Worm (Caenorhabditis elegans) whole organism, L1 larva: ENCODE data around the gene ceh-23.

Source experiments
- C04F5.9 ChIP-seq: sonication (generic microtip); optimal IDR thresholded peaks from 2 replicates; lab custom pipeline; 2016; ENCODE audit warnings: missing genetic modification characterization, missing compliant biosample characterization
- C34B4.2 ChIP-seq: sonication (generic microtip); optimal IDR thresholded peaks from 2 replicates; lab custom pipeline; 2017; ENCODE audit warnings: mild to moderate bottlenecking, missing genetic modification characterization, missing compliant biosample characterization
- F16B12.6 ChIP-seq: fragments of 150-350 bp; optimal IDR thresholded peaks from 2 replicates; lab custom pipeline; 2014; ENCODE audit warnings: missing biosample characterization, missing genetic modification characterization
- alr-1 ChIP-seq: fragments of 200-800 bp; sonication (Bioruptor generic); optimal IDR thresholded peaks from 2 replicates; lab custom pipeline; 2018; ENCODE audit warnings: borderline replicate concordance, mild to moderate bottlenecking, missing genetic modification characterization, missing compliant biosample characterization
- blmp-1 ChIP-seq: fragments of 150-350 bp; optimal IDR thresholded peaks from 2 replicates; lab custom pipeline; 2014; ENCODE audit warnings: missing biosample characterization, missing genetic modification characterization
- ceh-63 ChIP-seq: fragments of 200-800 bp; sonication (Bioruptor generic); optimal IDR thresholded peaks from 2 replicates; lab custom pipeline; 2018; ENCODE audit warnings: mild to moderate bottlenecking, missing genetic modification characterization, missing compliant biosample characterization
- ceh-8 ChIP-seq: fragments of 200-800 bp; sonication (Bioruptor generic); optimal IDR thresholded peaks from 2 replicates; lab custom pipeline; 2018; ENCODE audit warnings: mild to moderate bottlenecking, missing genetic modification characterization, moderate library complexity, missing compliant biosample characterization
- ceh-88 ChIP-seq: fragments of 200-800 bp; sonication (Bioruptor generic); IDR thresholded peaks from 2 replicates; pipeline ENCODE4 v1.3.6; 2022; ENCODE audit warnings: missing genetic modification characterization, missing compliant biosample characterization
- ceh-90 ChIP-seq: sonication (generic microtip); optimal IDR thresholded peaks from 2 replicates; lab custom pipeline; 2016; ENCODE audit warnings: missing genetic modification characterization, missing compliant biosample characterization
- dsc-1 ChIP-seq: sonication (generic microtip); optimal IDR thresholded peaks from 2 replicates; lab custom pipeline; 2016; ENCODE audit warnings: mild to moderate bottlenecking, missing genetic modification characterization, missing compliant biosample characterization
- efl-3 ChIP-seq: fragments of 200-800 bp; sonication (Bioruptor generic); optimal IDR thresholded peaks from 2 replicates; lab custom pipeline; 2018; ENCODE audit warnings: mild to moderate bottlenecking, missing genetic modification characterization, missing compliant biosample characterization
- elt-2 ChIP-seq: sonication (generic microtip); optimal IDR thresholded peaks from 2 replicates; lab custom pipeline; 2016; ENCODE audit warnings: missing genetic modification characterization, mild to moderate bottlenecking, inconsistent platforms, missing compliant biosample characterization, missing genetic modification reagents
- elt-3 ChIP-seq, 6 experiments: fragments of 150-350 bp in 1 of 6; sonication (generic microtip); optimal IDR thresholded peaks; 2 replicates each; lab custom pipeline; 2017 to 2018; ENCODE audit warnings: missing biosample characterization in 6 of 6, missing genetic modification characterization in 6 of 6, inconsistent platforms in 1 of 6
- fkh-4 ChIP-seq: sonication (generic microtip); optimal IDR thresholded peaks from 2 replicates; lab custom pipeline; 2016; ENCODE audit warnings: missing compliant biosample characterization, missing genetic modification characterization, borderline replicate concordance
- hlh-4 ChIP-seq: sonication (generic microtip); optimal IDR thresholded peaks from 2 replicates; lab custom pipeline; 2016; ENCODE audit warnings: mild to moderate bottlenecking, missing genetic modification characterization, missing compliant biosample characterization
- irx-1 ChIP-seq: sonication (generic microtip); optimal IDR thresholded peaks from 2 replicates; lab custom pipeline; 2016; ENCODE audit warnings: missing genetic modification characterization, missing compliant biosample characterization
- jun-1 ChIP-seq: fragments of 150-350 bp; optimal IDR thresholded peaks from 2 replicates; lab custom pipeline; 2014; ENCODE audit warnings: missing biosample characterization, missing genetic modification reagents, missing genetic modification characterization
- lin-15B ChIP-seq: fragments of 150-350 bp; sonication (generic microtip); optimal IDR thresholded peaks from 3 replicates; lab custom pipeline; 2014; ENCODE audit warnings: missing biosample characterization, missing genetic modification characterization
- lir-3 ChIP-seq: sonication (generic microtip); optimal IDR thresholded peaks from 2 replicates; lab custom pipeline; 2016; ENCODE audit warnings: mild to moderate bottlenecking, missing genetic modification characterization, moderate library complexity, missing compliant biosample characterization; ENCODE audit not compliant: poor library complexity
- lsy-2 ChIP-seq, 2 experiments: fragments of 150-350 bp; optimal IDR thresholded peaks; 2 replicates each; lab custom pipeline; 2014; ENCODE audit warnings: missing biosample characterization in 2 of 2, missing genetic modification characterization in 2 of 2
- mdl-1 ChIP-seq, 2 experiments: fragments of 150-350 bp; optimal IDR thresholded peaks; 2 replicates each; lab custom pipeline; 2014 to 2017; ENCODE audit warnings: missing biosample characterization in 2 of 2, missing genetic modification characterization in 2 of 2, inconsistent platforms in 1 of 2
- mef-2 ChIP-seq: fragments of 150-350 bp; optimal IDR thresholded peaks from 2 replicates; lab custom pipeline; 2014; ENCODE audit warnings: missing biosample characterization, missing genetic modification characterization
- nhr-28 ChIP-seq: fragments of 150-350 bp; optimal IDR thresholded peaks from 2 replicates; lab custom pipeline; 2014; ENCODE audit warnings: missing biosample characterization, missing genetic modification characterization
- nhr-71 ChIP-seq: sonication (generic microtip); optimal IDR thresholded peaks from 2 replicates; lab custom pipeline; 2016; ENCODE audit warnings: mild to moderate bottlenecking, missing genetic modification characterization, moderate library complexity, missing compliant biosample characterization
- nhr-84 ChIP-seq: sonication (generic microtip); optimal IDR thresholded peaks from 2 replicates; lab custom pipeline; 2017; ENCODE audit warnings: missing biosample characterization, missing genetic modification characterization
- nhr-90 ChIP-seq: sonication (generic microtip); optimal IDR thresholded peaks from 2 replicates; lab custom pipeline; 2016; ENCODE audit warnings: mild to moderate bottlenecking, missing genetic modification characterization, missing compliant biosample characterization; ENCODE audit not compliant: poor library complexity
- pqm-1 ChIP-seq: sonication (generic microtip); optimal IDR thresholded peaks from 3 replicates; lab custom pipeline; 2017; ENCODE audit warnings: missing biosample characterization, missing genetic modification characterization
- snpc-4 ChIP-seq: fragments of 150-350 bp; optimal IDR thresholded peaks from 2 replicates; lab custom pipeline; 2014; ENCODE audit warnings: missing biosample characterization, missing genetic modification characterization
- snu-23 ChIP-seq: sonication (generic microtip); optimal IDR thresholded peaks from 2 replicates; lab custom pipeline; 2016; ENCODE audit warnings: missing genetic modification characterization, missing compliant biosample characterization
- sox-4 ChIP-seq: sonication (generic microtip); optimal IDR thresholded peaks from 2 replicates; lab custom pipeline; 2016; ENCODE audit warnings: missing genetic modification characterization, missing compliant biosample characterization
- sptf-1 ChIP-seq: fragments of 150-350 bp; optimal IDR thresholded peaks from 2 replicates; lab custom pipeline; 2014; ENCODE audit warnings: missing biosample characterization, missing genetic modification characterization
- swsn-7 ChIP-seq: sonication (generic microtip); optimal IDR thresholded peaks from 2 replicates; lab custom pipeline; 2016; ENCODE audit warnings: missing genetic modification characterization, missing compliant biosample characterization
- unc-62 ChIP-seq: fragments of 150-350 bp; optimal IDR thresholded peaks from 2 replicates; lab custom pipeline; 2014; ENCODE audit warnings: missing biosample characterization, missing genetic modification reagents, missing genetic modification characterization
- unc-98 ChIP-seq: fragments of 200-800 bp; sonication (Bioruptor generic); IDR thresholded peaks from 2 replicates; pipeline ENCODE4 v1.3.6; 2022; ENCODE audit warnings: missing genetic modification characterization, missing compliant biosample characterization
- zag-1 ChIP-seq: fragments of 150-350 bp; optimal IDR thresholded peaks from 2 replicates; lab custom pipeline; 2014; ENCODE audit warnings: missing biosample characterization, missing genetic modification characterization
- zip-4 ChIP-seq: fragments of 200-800 bp; sonication (Bioruptor generic); optimal IDR thresholded peaks from 2 replicates; lab custom pipeline; 2018; ENCODE audit warnings: mild to moderate bottlenecking, missing genetic modification characterization, moderate library complexity, missing compliant biosample characterization
- ztf-11 ChIP-seq, 2 experiments: sonication (generic microtip); optimal IDR thresholded peaks; 2 replicates each; lab custom pipeline; 2016 to 2017; ENCODE audit warnings: missing genetic modification characterization in 2 of 2, missing biosample characterization in 1 of 2, missing compliant biosample characterization in 1 of 2

Gene ceh-23

ce11 chrIII:7880132-7880715 lies 40.8 kb downstream of the ceh-23 start (continued):
- TF ChIP-seq mef-2 (tag; lab: Kevin White, UChicago) = no peak
- TF ChIP-seq irx-1 (tag; lab: Kevin White, UChicago) = no peak
- TF ChIP-seq zip-4 (GFP tag; lab: Kevin White, UChicago) = no peak
- peak; percentile 46 for TF ChIP-seq nhr-71 (tag; lab: Kevin White, UChicago)
- no peak for TF ChIP-seq F16B12.6 (tag; lab: Kevin White, UChicago)
- no peak for TF ChIP-seq fkh-4 (tag; lab: Kevin White, UChicago)
- TF ChIP-seq pqm-1 (tag; lab: Kevin White, UChicago) = no peak
- peak in 1 of 2 experiments; percentile 54 for TF ChIP-seq lsy-2 (tag; optimal IDR thresholded peaks at IDR 0.05; lab: Kevin White, UChicago)

ce11 chrIII:7882900-7883299 lies 43.5 kb downstream of the ceh-23 start, which contains the start of gene ZK688.9:
ZK688.9 (minus strand) TSS chrIII:7883000.
- TF ChIP-seq snu-23 (GFP tag; lab: Kevin White, UChicago) = no peak
- no peak for TF ChIP-seq jun-1 (tag; lab: Kevin White, UChicago)
- TF ChIP-seq elt-2 (tag; lab: Kevin White, UChicago) = no peak
- no peak for TF ChIP-seq elt-3 (tag; optimal IDR thresholded peaks at IDR 0.05; lab: Kevin White, UChicago)
- TF ChIP-seq efl-3 (GFP tag; lab: Kevin White, UChicago) = no peak
- no peak for TF ChIP-seq dsc-1 (tag; lab: Kevin White, UChicago)
- TF ChIP-seq nhr-84 (tag; lab: Kevin White, UChicago) = no peak
- no peak for TF ChIP-seq swsn-7 (tag; lab: Kevin White, UChicago)
- no peak for TF ChIP-seq lin-15B (tag; lab: Kevin White, UChicago)
- TF ChIP-seq snpc-4 (tag; lab: Kevin White, UChicago) = no peak
- no peak for TF ChIP-seq hlh-4 (tag; lab: Kevin White, UChicago)
- TF ChIP-seq zag-1 = no peak

ce11 chrIII:7884863-7885262 lies 45.5 kb downstream of the ceh-23 start, which contains the start of gene ZK688.11:
ZK688.11 (minus strand) TSS chrIII:7884963.
- TF ChIP-seq lir-3 (tag; lab: Kevin White, UChicago) = no peak
- TF ChIP-seq mef-2 (tag; lab: Kevin White, UChicago) = no peak
- no peak for TF ChIP-seq elt-2 (tag; lab: Kevin White, UChicago)
- no peak for TF ChIP-seq snu-23 (GFP tag; lab: Kevin White, UChicago)
- no peak for TF ChIP-seq alr-1 (tag; lab: Kevin White, UChicago)
- TF ChIP-seq C34B4.2 (tag; lab: Kevin White, UChicago) = no peak
- TF ChIP-seq sptf-1 = no peak
- TF ChIP-seq blmp-1 (tag; lab: Kevin White, UChicago) = no peak
- TF ChIP-seq ztf-11 (tag; optimal IDR thresholded peaks at IDR 0.05; lab: Kevin White, UChicago) = no peak
- no peak for TF ChIP-seq ceh-88
- TF ChIP-seq ceh-90 (tag; lab: Kevin White, UChicago) = no peak
- TF ChIP-seq unc-62 = no peak
- no peak for TF ChIP-seq mdl-1 (tag; optimal IDR thresholded peaks at IDR 0.05; lab: Kevin White, UChicago)
- no peak for TF ChIP-seq ceh-63 (GFP tag; lab: Kevin White, UChicago)
- TF ChIP-seq sox-4 = no peak
- TF ChIP-seq ceh-8 (GFP tag; lab: Kevin White, UChicago) = no peak
- no peak for TF ChIP-seq C04F5.9 (tag; lab: Kevin White, UChicago)
- no peak for TF ChIP-seq nhr-28 (tag; lab: Kevin White, UChicago)
- TF ChIP-seq unc-98 (GFP tag; lab: Robert Waterston, UW) = no peak
- no peak for TF ChIP-seq nhr-90 (tag; lab: Kevin White, UChicago)
